Fruit fly (Drosophila melanogaster): Measurements from ENCODE around the gene skd.
A peak's percentile ranks its signal among the peaks of the same experiment; 100 is the strongest.

Gene skd

dm6 chr3L:21058651-21059050 lies 31.4 kb upstream of the skd start (continued):
- TF ChIP-seq CG11456 (GFP tag; IDR thresholded peaks at IDR 0.05) (peak; percentile 72; the same call in 2 of the 3 replicates), gcm (GFP tag; optimal IDR thresholded peaks at IDR 0.05) (no peak), CG17802 (tag; optimal IDR thresholded peaks at IDR 0.05) (no peak), Doc2 (GFP tag; IDR thresholded peaks at IDR 0.05) (no peak), Kr (GFP tag; optimal IDR thresholded peaks at IDR 0.05) (no peak), Asciz (GFP tag; optimal IDR thresholded peaks at IDR 0.05) (no peak), slou (GFP tag; optimal IDR thresholded peaks at IDR 0.05) (no peak), gsb (GFP tag; IDR thresholded peaks at IDR 0.05) (no peak), CG34422 (GFP tag; IDR thresholded peaks at IDR 0.05) (no peak), Bgb (GFP tag; IDR thresholded peaks at IDR 0.05; ENCODE audit: partially characterized antibody) (peak; percentile 53; the same call in 1 of the 2 replicates), CG10654 (GFP tag; optimal IDR thresholded peaks at IDR 0.05) (no peak), Abd-B (GFP tag; optimal IDR thresholded peaks at IDR 0.05) (no peak), Trl (optimal IDR thresholded peaks at IDR 0.05) (peak; percentile 74 to 75), Trl (GFP tag; optimal IDR thresholded peaks at IDR 0.05) (peak; percentile 30), ttk (GFP tag; IDR thresholded peaks at IDR 0.05) (peak; percentile 8; the same call in 1 of the 2 replicates), NfI (GFP tag; optimal IDR thresholded peaks at IDR 0.05) (no peak), trh (GFP tag; optimal IDR thresholded peaks at IDR 0.05) (no peak), unc-4 (GFP tag; IDR thresholded peaks at IDR 0.05; ENCODE audit: partially characterized antibody) (no peak), CG12299 (tag; optimal IDR thresholded peaks at IDR 0.05) (no peak), cwo (GFP tag; optimal IDR thresholded peaks at IDR 0.05) (peak; percentile 7), CG5180 (GFP tag; optimal IDR thresholded peaks at IDR 0.05) (no peak), E2f1 (GFP tag; IDR thresholded peaks at IDR 0.05) (no peak), CG7372 (GFP tag; IDR thresholded peaks at IDR 0.05) (no peak), ara (GFP tag; IDR thresholded peaks at IDR 0.05) (no peak), run (tag; optimal IDR thresholded peaks at IDR 0.05) (no peak), CG4404 (GFP tag; IDR thresholded peaks at IDR 0.05) (no peak), onecut (GFP tag; IDR thresholded peaks at IDR 0.05) (peak; percentile 24; the same call in 1 of the 2 replicates), cg (GFP tag; optimal IDR thresholded peaks at IDR 0.05) (peak; percentile 82), pho (GFP tag; optimal IDR thresholded peaks at IDR 0.05) (no peak), CG13775 (GFP tag; optimal IDR thresholded peaks at IDR 0.05) (no peak), HmgD (GFP tag; optimal IDR thresholded peaks at IDR 0.05) (no peak), CG33557 (GFP tag; optimal IDR thresholded peaks at IDR 0.05) (no peak), Hmx (GFP tag; optimal IDR thresholded peaks at IDR 0.05) (no peak), row (GFP tag; IDR thresholded peaks at IDR 0.05) (0 out of 3 replicates have a peak, but pooled peaks have one; percentile 6), lola (GFP tag; optimal IDR thresholded peaks at IDR 0.05) (no peak), hkb (optimal IDR thresholded peaks at IDR 0.05) (no peak), hkb (GFP tag; IDR thresholded peaks at IDR 0.05) (peak; percentile 51; the same call in 1 of the 2 replicates), bowl (GFP tag; IDR thresholded peaks at IDR 0.05) (peak; percentile 53; the same call in 1 of the 2 replicates), HLH4C (GFP tag; IDR thresholded peaks at IDR 0.05; ENCODE audit: partially characterized antibody) (no peak), CG1832 (GFP tag; optimal IDR thresholded peaks at IDR 0.05) (no peak), lov (optimal IDR thresholded peaks at IDR 0.05) (no peak), lov (GFP tag; IDR thresholded peaks at IDR 0.05) (no peak), CG4424 (GFP tag; optimal IDR thresholded peaks at IDR 0.05) (no peak), CG10462 (GFP tag; optimal IDR thresholded peaks at IDR 0.05) (no peak), croc (GFP tag; conservative IDR thresholded peaks at IDR 0.05) (no peak), seq (GFP tag; IDR thresholded peaks at IDR 0.05) (no peak), CG34376 (GFP tag; optimal IDR thresholded peaks at IDR 0.05) (peak; percentile 50), CG30020 (tag; optimal IDR thresholded peaks at IDR 0.05) (no peak), CG3407 (GFP tag; optimal IDR thresholded peaks at IDR 0.05) (no peak), CG1792 (GFP tag; optimal IDR thresholded peaks at IDR 0.05) (no peak), CG7963 (GFP tag; IDR thresholded peaks at IDR 0.05; ENCODE audit: partially characterized antibody) (0 out of 3 replicates have a peak, but pooled peaks have one; percentile 32)
